Worm (Caenorhabditis elegans) whole organism, L4 larva: ENCODE results near the gene fbxa-104.

Experiments
- F10B5.3 ChIP-seq: sonication (generic microtip); optimal IDR thresholded peaks from 2 replicates; lab custom pipeline; 2016; ENCODE audit warnings: mild to moderate bottlenecking, missing genetic modification characterization, missing compliant biosample characterization
- R02D3.7 ChIP-seq: fragments of 150-350 bp; sonication (generic microtip); optimal IDR thresholded peaks from 3 replicates; lab custom pipeline; 2014; ENCODE audit warnings: missing biosample characterization, missing genetic modification characterization
- T26A8.4 ChIP-seq: fragments of 200-800 bp; sonication (Bioruptor generic); IDR thresholded peaks from 2 replicates; pipeline ENCODE4 v1.3.6; 2022; ENCODE audit warnings: missing genetic modification characterization, missing compliant biosample characterization
- Y48G9A.11 ChIP-seq: fragments of 200-800 bp; sonication (Bioruptor generic); IDR thresholded peaks from 2 replicates; pipeline ENCODE4 v1.3.6; 2022; ENCODE audit warnings: missing genetic modification reagents, missing genetic modification characterization, missing compliant biosample characterization
- Y75B8A.6 ChIP-seq: fragments of 200-800 bp; sonication (Bioruptor generic); IDR thresholded peaks from 2 replicates; pipeline ENCODE4 v1.3.6; 2022; ENCODE audit warnings: missing genetic modification reagents, missing genetic modification characterization, missing compliant biosample characterization
- ZK337.2 ChIP-seq: fragments of 200-800 bp; sonication (Bioruptor generic); IDR thresholded peaks from 2 replicates; pipeline ENCODE4 v1.3.6; 2022; ENCODE audit warnings: missing genetic modification reagents, missing genetic modification characterization, missing compliant biosample characterization
- ZK546.5 ChIP-seq, 2 experiments: sonication (generic microtip); optimal IDR thresholded peaks; 2 replicates each; lab custom pipeline; 2017; ENCODE audit warnings: missing biosample characterization in 2 of 2, missing genetic modification characterization in 2 of 2
- aha-1 ChIP-seq: fragments of 150-350 bp; peaks from one replicate; lab custom pipeline; 2014; ENCODE audit warnings: missing biosample characterization, missing genetic modification characterization
- arid-1 ChIP-seq: fragments of 200-800 bp; sonication (Bioruptor generic); conservative IDR thresholded peaks from 2 replicates; pipeline ENCODE4 v1.3.6; 2022; ENCODE audit warnings: missing genetic modification reagents, missing genetic modification characterization, missing compliant biosample characterization
- ceh-20 ChIP-seq: fragments of 200-800 bp; sonication (Bioruptor generic); IDR thresholded peaks from 2 replicates; pipeline ENCODE4 v1.3.6; 2022; ENCODE audit warnings: missing genetic modification reagents, missing genetic modification characterization, missing compliant biosample characterization
- ceh-82 ChIP-seq: sonication (generic microtip); optimal IDR thresholded peaks from 2 replicates; lab custom pipeline; 2017; ENCODE audit warnings: missing biosample characterization, missing genetic modification characterization
- ces-1 ChIP-seq: fragments of 150-350 bp; sonication (generic microtip); optimal IDR thresholded peaks from 4 replicates; lab custom pipeline; 2014; ENCODE audit warnings: missing biosample characterization, missing genetic modification reagents, missing genetic modification characterization
- ctbp-1 ChIP-seq: fragments of 200-800 bp; sonication (Bioruptor generic); IDR thresholded peaks from 2 replicates; pipeline ENCODE4 v1.3.6; 2022; ENCODE audit warnings: missing genetic modification reagents, missing genetic modification characterization, missing compliant biosample characterization
- daf-19 ChIP-seq: fragments of 200-800 bp; sonication (Bioruptor generic); conservative IDR thresholded peaks from 2 replicates; pipeline ENCODE4 v1.3.6; 2022; ENCODE audit warnings: missing genetic modification characterization, missing compliant biosample characterization
- dmd-9 ChIP-seq: fragments of 200-800 bp; sonication (Bioruptor generic); IDR thresholded peaks from 2 replicates; pipeline ENCODE4 v1.3.6; 2022; ENCODE audit warnings: missing genetic modification reagents, missing genetic modification characterization, missing compliant biosample characterization
- egl-27 ChIP-seq: sonication (generic microtip); optimal IDR thresholded peaks from 3 replicates; lab custom pipeline; 2017; ENCODE audit warnings: missing biosample characterization, missing genetic modification reagents, missing genetic modification characterization
- fkh-10 ChIP-seq: fragments of 150-350 bp; optimal IDR thresholded peaks from 2 replicates; lab custom pipeline; 2014; ENCODE audit warnings: missing biosample characterization, missing genetic modification reagents, missing genetic modification characterization
- fos-1 ChIP-seq: fragments of 150-350 bp; optimal IDR thresholded peaks from 2 replicates; lab custom pipeline; 2014; ENCODE audit warnings: missing biosample characterization, missing genetic modification characterization
- hif-1 ChIP-seq, 2 experiments: sonication (generic microtip); optimal IDR thresholded peaks; 2 replicates each; lab custom pipeline; 2016 to 2017; ENCODE audit warnings: missing compliant biosample characterization in 2 of 2, missing genetic modification characterization in 2 of 2, missing genetic modification reagents in 2 of 2, missing genotype in 2 of 2, mild to moderate bottlenecking in 1 of 2
- hlh-11 ChIP-seq: fragments of 200-800 bp; sonication (Bioruptor generic); optimal IDR thresholded peaks from 2 replicates; lab custom pipeline; 2018; ENCODE audit warnings: mild to moderate bottlenecking, missing genetic modification characterization, missing compliant biosample characterization
- hlh-30 ChIP-seq: sonication (generic microtip); optimal IDR thresholded peaks from 2 replicates; lab custom pipeline; 2017; ENCODE audit warnings: antibody characterized with exemption, mild to moderate bottlenecking, missing genetic modification characterization, missing compliant biosample characterization; ENCODE audit not compliant: insufficient read depth
- jun-1 ChIP-seq: fragments of 150-350 bp; optimal IDR thresholded peaks from 2 replicates; lab custom pipeline; 2014; ENCODE audit warnings: missing biosample characterization, missing genetic modification reagents, missing genetic modification characterization
- lim-7 ChIP-seq: fragments of 200-800 bp; sonication (Bioruptor generic); IDR thresholded peaks from 2 replicates; pipeline ENCODE4 v1.3.6; 2022; ENCODE audit warnings: missing genetic modification characterization, missing compliant biosample characterization
- lin-15B ChIP-seq: fragments of 150-350 bp; sonication (generic microtip); optimal IDR thresholded peaks from 3 replicates; lab custom pipeline; 2014; ENCODE audit warnings: missing biosample characterization, missing genetic modification characterization
- lin-29 ChIP-seq: fragments of 200-800 bp; sonication (Bioruptor generic); IDR thresholded peaks from 2 replicates; pipeline ENCODE4 v1.3.6; 2022; ENCODE audit warnings: missing genetic modification reagents, missing genetic modification characterization, missing compliant biosample characterization
- lir-3 ChIP-seq: sonication (generic microtip); optimal IDR thresholded peaks from 2 replicates; lab custom pipeline; 2016; ENCODE audit warnings: mild to moderate bottlenecking, missing genetic modification characterization, missing compliant biosample characterization
- mdl-1 ChIP-seq, 2 experiments: fragments of 150-350 bp in 1 of 2; sonication (generic microtip) in 1 of 2; optimal IDR thresholded peaks; 2 replicates each; lab custom pipeline; 2014 to 2017; ENCODE audit warnings: missing biosample characterization in 2 of 2, missing genetic modification characterization in 2 of 2
- mep-1 ChIP-seq: fragments of 150-350 bp; sonication (generic microtip); optimal IDR thresholded peaks from 3 replicates; lab custom pipeline; 2014; ENCODE audit warnings: missing biosample characterization, missing genetic modification characterization
- mes-2 ChIP-seq: sonication (generic microtip); optimal IDR thresholded peaks from 2 replicates; lab custom pipeline; 2016; ENCODE audit warnings: missing genotype, mild to moderate bottlenecking, missing genetic modification characterization, missing compliant biosample characterization; ENCODE audit not compliant: poor library complexity, severe bottlenecking
- nhr-102 ChIP-seq: sonication (generic microtip); optimal IDR thresholded peaks from 2 replicates; lab custom pipeline; 2016; ENCODE audit warnings: mild to moderate bottlenecking, missing genetic modification characterization, moderate library complexity, missing compliant biosample characterization
- nhr-11 ChIP-seq: fragments of 150-350 bp; optimal IDR thresholded peaks from 2 replicates; lab custom pipeline; 2014; ENCODE audit warnings: missing biosample characterization, missing genetic modification characterization
- nhr-48 ChIP-seq: sonication (generic microtip); optimal IDR thresholded peaks from 2 replicates; lab custom pipeline; 2016; ENCODE audit warnings: mild to moderate bottlenecking, missing genetic modification characterization, missing compliant biosample characterization
- nhr-76 ChIP-seq: fragments of 150-350 bp; optimal IDR thresholded peaks from 2 replicates; lab custom pipeline; 2014; ENCODE audit warnings: missing biosample characterization, missing genetic modification characterization
- nhr-77 ChIP-seq: fragments of 150-350 bp; optimal IDR thresholded peaks from 2 replicates; lab custom pipeline; 2014; ENCODE audit warnings: missing biosample characterization, missing genetic modification characterization
- pha-4 ChIP-seq, 2 experiments: fragments of 150-350 bp in 1 of 2; fragments of 200-800 bp in 1 of 2; sonication (Bioruptor generic) in 1 of 2; IDR thresholded peaks in 1 of 2; optimal IDR thresholded peaks in 1 of 2; 2 replicates each; pipeline versions ENCODE4 v1.3.6 to Lab custom; 2014 to 2022; ENCODE audit warnings: missing genetic modification characterization in 2 of 2, missing genetic modification reagents in 2 of 2, missing biosample characterization in 1 of 2, missing compliant biosample characterization in 1 of 2
- snpc-1.2 ChIP-seq: fragments of 200-800 bp; sonication (Bioruptor generic); IDR thresholded peaks from 2 replicates; pipeline ENCODE4 v1.3.6; 2022; ENCODE audit warnings: missing genetic modification reagents, missing genetic modification characterization, missing compliant biosample characterization
- spr-1 ChIP-seq: sonication (generic microtip); optimal IDR thresholded peaks from 2 replicates; lab custom pipeline; 2016; ENCODE audit warnings: mild to moderate bottlenecking, missing genetic modification characterization, missing compliant biosample characterization
- spr-3 ChIP-seq: fragments of 200-800 bp; sonication (Bioruptor generic); optimal IDR thresholded peaks from 2 replicates; lab custom pipeline; 2018; ENCODE audit warnings: mild to moderate bottlenecking, missing genetic modification characterization, missing compliant biosample characterization
- tag-97 ChIP-seq: fragments of 200-800 bp; sonication (Bioruptor generic); IDR thresholded peaks from 2 replicates; pipeline ENCODE4 v1.3.6; 2022; ENCODE audit warnings: missing genetic modification characterization, missing compliant biosample characterization
- unc-39 ChIP-seq: sonication (generic microtip); optimal IDR thresholded peaks from 2 replicates; lab custom pipeline; 2017; ENCODE audit warnings: missing biosample characterization, missing genetic modification characterization
- zag-1 ChIP-seq: fragments of 150-350 bp; optimal IDR thresholded peaks from 2 replicates; lab custom pipeline; 2014; ENCODE audit warnings: missing biosample characterization, missing genetic modification characterization
- zfp-2 ChIP-seq: sonication (generic microtip); optimal IDR thresholded peaks from 2 replicates; lab custom pipeline; 2016; ENCODE audit warnings: mild to moderate bottlenecking, missing genetic modification characterization, missing compliant biosample characterization
- zfp-3 ChIP-seq: fragments of 200-800 bp; sonication (Bioruptor generic); conservative IDR thresholded peaks from 2 replicates; pipeline ENCODE4 v1.3.6; 2022; ENCODE audit warnings: missing genetic modification reagents, missing genetic modification characterization, missing compliant biosample characterization
- zip-2 ChIP-seq: fragments of 150-350 bp; optimal IDR thresholded peaks from 2 replicates; lab custom pipeline; 2014; ENCODE audit warnings: missing biosample characterization, missing genetic modification characterization
- ztf-11 ChIP-seq: fragments of 150-350 bp; optimal IDR thresholded peaks from 2 replicates; lab custom pipeline; 2014; ENCODE audit warnings: missing biosample characterization, missing genetic modification characterization
- ztf-7 ChIP-seq: fragments of 150-350 bp; optimal IDR thresholded peaks from 2 replicates; lab custom pipeline; 2014; ENCODE audit warnings: missing biosample characterization, missing genetic modification characterization

Gene fbxa-104

ce11 chrV:15415951-15416350 lies 7.5 kb downstream of the fbxa-104 start, which contains the start of gene srh-265:
Gene srh-265, plus strand, starts transcription at chrV:15416251.
- TF ChIP-seq pha-4 (GFP tag; IDR thresholded peaks at IDR 0.05; lab: Robert Waterston, UW) (no peak), pha-4 (tag; optimal IDR thresholded peaks at IDR 0.05; lab: Kevin White, UChicago) (no peak), F10B5.3 (tag; lab: Kevin White, UChicago) (no peak)

- no peak for TF ChIP-seq hlh-30 (tag; lab: Kevin White, UChicago)
- TF ChIP-seq nhr-77 (tag; lab: Kevin White, UChicago), result no peak
- TF ChIP-seq, all 104 proteins: peak for 0
Observed at ce11 chrV:15413847-15414246, 9.6 kb downstream of the fbxa-104 start, which contains the start of gene srh-264. Gene srh-264, plus strand, starts transcription at chrV:15414147.

ce11 chrV:15412625-15413024 lies 10.9 kb downstream of the fbxa-104 start, which contains the start of gene srbc-63:
Gene srbc-63, minus strand, starts transcription at chrV:15412725.
- TF ChIP-seq nhr-102 (tag; lab: Kevin White, UChicago), result no peak
- no peak for TF ChIP-seq spr-1
- TF ChIP-seq fos-1, result no peak
- TF ChIP-seq ceh-82 (tag; lab: Kevin White, UChicago), result no peak
- no peak for TF ChIP-seq zip-2 (tag; lab: Kevin White, UChicago)
- no peak for TF ChIP-seq ceh-20
- no peak for TF ChIP-seq tag-97
- TF ChIP-seq ctbp-1 (GFP tag; lab: Robert Waterston, UW), result no peak
- TF ChIP-seq Y75B8A.6, result no peak
- no peak for TF ChIP-seq arid-1 (GFP tag; lab: Robert Waterston, UW)
- no peak for TF ChIP-seq nhr-11 (tag; lab: Kevin White, UChicago)
- TF ChIP-seq daf-19, result no peak
- no peak for TF ChIP-seq lim-7 (GFP tag; lab: Robert Waterston, UW)
- no peak for TF ChIP-seq nhr-76 (tag; lab: Kevin White, UChicago)
- no peak for TF ChIP-seq fkh-10 (GFP tag; lab: Kevin White, UChicago)
- no peak for TF ChIP-seq zfp-2 (tag; lab: Kevin White, UChicago)
- TF ChIP-seq mdl-1 (tag; optimal IDR thresholded peaks at IDR 0.05; lab: Kevin White, UChicago), result no peak
- no peak for TF ChIP-seq dmd-9
- TF ChIP-seq lin-29 (GFP tag; lab: Robert Waterston, UW), result no peak

ce11 chrV:15406928-15407327 lies 16.6 kb downstream of the fbxa-104 start, which contains the start of gene srh-257:
Gene srh-257, plus strand, starts transcription at chrV:15407228.
- no peak for TF ChIP-seq hlh-30 (tag; lab: Kevin White, UChicago)
- no peak for TF ChIP-seq ceh-82 (tag; lab: Kevin White, UChicago)
- no peak for TF ChIP-seq Y75B8A.6
- TF ChIP-seq tag-97, result no peak
- no peak for TF ChIP-seq mep-1 (tag; lab: Kevin White, UChicago)
- TF ChIP-seq ces-1 (GFP tag; lab: Kevin White, UChicago), result no peak
- no peak for TF ChIP-seq unc-39 (tag; lab: Kevin White, UChicago)
- TF ChIP-seq ztf-11 (tag; lab: Kevin White, UChicago), result no peak
- no peak for TF ChIP-seq R02D3.7
- TF ChIP-seq hlh-11 (tag; lab: Kevin White, UChicago), result no peak
- TF ChIP-seq T26A8.4 (GFP tag; lab: Robert Waterston, UW), result no peak
- TF ChIP-seq zfp-3, result no peak
- TF ChIP-seq ZK337.2 (GFP tag; lab: Robert Waterston, UW), result no peak
- TF ChIP-seq mes-2 (tag; lab: Kevin White, UChicago), result no peak
- TF ChIP-seq ztf-7 (tag; lab: Kevin White, UChicago), result no peak

- TF ChIP-seq jun-1 (no peak), zfp-2 (tag; lab: Kevin White, UChicago) (no peak), Y48G9A.11 (GFP tag; lab: Robert Waterston, UW) (no peak), ctbp-1 (GFP tag; lab: Robert Waterston, UW) (no peak), zag-1 (tag; lab: Kevin White, UChicago) (no peak), hif-1 (tag; optimal IDR thresholded peaks at IDR 0.05; lab: Kevin White, UChicago) (no peak), aha-1 (tag; lab: Kevin White, UChicago) (no peak), lir-3 (tag; lab: Kevin White, UChicago) (no peak), lin-15B (tag; lab: Kevin White, UChicago) (no peak), spr-3 (GFP tag; lab: Kevin White, UChicago) (no peak), nhr-48 (tag; lab: Kevin White, UChicago) (no peak), egl-27 (tag; lab: Kevin White, UChicago) (no peak), snpc-1.2 (no peak), ZK546.5 (tag; optimal IDR thresholded peaks at IDR 0.05; lab: Kevin White, UChicago) (no peak)
Observed at ce11 chrV:15404859-15405258, 18.6 kb downstream of the fbxa-104 start, which contains the start of gene srh-258. Gene srh-258, plus strand, starts transcription at chrV:15405159.
